Worm (Caenorhabditis elegans): ENCODE data around the gene srz-1.

The srz-1 gene

DNA sequence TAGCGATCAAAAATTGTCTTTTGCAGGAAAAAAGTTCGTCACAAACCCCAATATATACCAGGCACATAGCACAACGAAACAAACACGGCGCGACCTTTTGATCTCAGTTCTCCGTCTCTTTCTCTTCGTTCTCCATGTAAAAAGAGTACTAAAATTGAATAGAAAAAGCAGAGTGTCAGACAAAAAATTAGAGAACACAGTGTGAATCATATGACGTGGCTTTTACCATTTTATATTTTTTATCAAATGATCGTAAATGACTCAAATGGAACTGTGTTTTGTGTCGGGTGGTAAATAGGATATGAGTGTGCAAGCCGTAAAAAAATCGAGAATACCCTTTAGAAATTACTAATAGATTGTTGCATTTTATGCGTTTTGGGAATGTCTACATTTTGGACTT, 50.3 kb downstream of the srz-1 start:
- TF ChIP-seq unc-55 (GFP tag; optimal IDR thresholded peaks at IDR 0.05) (no peak), ama-1 (optimal IDR thresholded peaks at IDR 0.05) (no peak), ceh-16 (tag; optimal IDR thresholded peaks at IDR 0.05) (no peak), F13H6.1 (tag; optimal IDR thresholded peaks at IDR 0.05) (no peak), ztf-11 (tag; optimal IDR thresholded peaks at IDR 0.05) (no peak), peb-1 (tag; optimal IDR thresholded peaks at IDR 0.05) (no peak), lin-13 (GFP tag; optimal IDR thresholded peaks at IDR 0.05) (no peak), ztf-4 (tag; optimal IDR thresholded peaks at IDR 0.05) (no peak), skn-1 (tag; optimal IDR thresholded peaks at IDR 0.05) (no peak), nhr-12 (tag; optimal IDR thresholded peaks at IDR 0.05) (no peak), fos-1 (tag; optimal IDR thresholded peaks at IDR 0.05) (peak; percentile 95), nhr-21 (tag; optimal IDR thresholded peaks at IDR 0.05) (no peak), mbf-1 (tag; optimal IDR thresholded peaks at IDR 0.05) (no peak), ZK546.5 (tag; optimal IDR thresholded peaks at IDR 0.05) (no peak), gmeb-1 (tag; optimal IDR thresholded peaks at IDR 0.05) (peak; percentile 16), sma-9 (GFP tag; optimal IDR thresholded peaks at IDR 0.05) (peak; percentile 74), sma-9 (tag; optimal IDR thresholded peaks at IDR 0.05) (no peak), nhr-237 (tag; optimal IDR thresholded peaks at IDR 0.05) (no peak), aly-2 (tag; optimal IDR thresholded peaks at IDR 0.05) (no peak), Y55F3AM.14 (GFP tag; optimal IDR thresholded peaks at IDR 0.05) (no peak), elt-1 (tag; optimal IDR thresholded peaks at IDR 0.05) (no peak), nhr-11 (tag; optimal IDR thresholded peaks at IDR 0.05) (no peak), nhr-129 (tag; optimal IDR thresholded peaks at IDR 0.05) (no peak), snpc-4 (tag; optimal IDR thresholded peaks at IDR 0.05) (no peak), dmd-4 (tag; optimal IDR thresholded peaks at IDR 0.05) (no peak), sma-3 (GFP tag; optimal IDR thresholded peaks at IDR 0.05) (peak; percentile 31), nhr-6 (tag; optimal IDR thresholded peaks at IDR 0.05) (no peak), alr-1 (tag; optimal IDR thresholded peaks at IDR 0.05) (no peak), crh-2 (tag; optimal IDR thresholded peaks at IDR 0.05) (peak; percentile 65), nhr-23 (tag; optimal IDR thresholded peaks at IDR 0.05) (no peak), mab-5 (tag; optimal IDR thresholded peaks at IDR 0.05) (no peak), lsy-2 (tag; optimal IDR thresholded peaks at IDR 0.05) (no peak), nhr-10 (tag; optimal IDR thresholded peaks at IDR 0.05) (no peak)

DNA sequence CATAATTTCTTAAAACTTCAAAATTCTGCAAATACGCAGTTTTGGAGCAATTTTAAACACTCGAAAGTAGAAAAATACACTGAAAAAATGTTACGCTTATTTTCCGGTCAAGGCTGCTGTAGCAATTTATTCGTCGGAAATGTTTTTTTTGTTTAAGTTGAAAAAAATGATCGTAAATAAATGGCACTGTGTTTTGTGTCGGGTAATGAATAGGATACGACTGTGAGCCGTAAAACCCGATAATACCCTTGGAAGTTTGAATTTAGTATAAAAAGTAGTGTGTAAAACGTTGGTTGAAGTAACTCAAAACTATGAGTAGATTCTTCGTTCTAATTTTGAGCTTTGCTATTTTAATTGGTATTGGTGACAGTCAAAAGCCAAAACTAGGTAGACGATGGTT, 51.3 kb downstream of the srz-1 start, which contains the start of gene T25E12.14:
T25E12.14 (plus strand) TSS at position 301 of the 400 bp plus-strand sequence.
- TF ChIP-seq dmd-4 (tag; optimal IDR thresholded peaks at IDR 0.05) (no peak), alr-1 (tag; optimal IDR thresholded peaks at IDR 0.05) (no peak), ama-1 (optimal IDR thresholded peaks at IDR 0.05) (no peak), R02D3.7 (tag; optimal IDR thresholded peaks at IDR 0.05) (no peak)
